Fruit fly (Drosophila melanogaster) whole organism, embryonic: ENCODE results near the gene CG42232.
A peak's percentile ranks its signal among the peaks of the same experiment; 100 is the strongest.

Source experiments
- ATbp ChIP-seq: fragments of 200-800 bp; sonication (Bioruptor generic); optimal IDR thresholded peaks from 2 replicates; lab custom pipeline; 2017; ENCODE audit warnings: missing biosample characterization, mild to moderate bottlenecking, missing genetic modification characterization, missing genetic modification reagents
- Blimp-1 ChIP-seq: fragments of 200-800 bp; sonication (Bioruptor generic); optimal IDR thresholded peaks from 3 replicates; lab custom pipeline; 2018; ENCODE audit warnings: missing biosample characterization, missing genetic modification characterization, mild to moderate bottlenecking, moderate library complexity, missing genetic modification reagents
- CG11093 ChIP-seq: fragments of 200-800 bp; sonication (Bioruptor generic); IDR thresholded peaks from 3 replicates; pipeline ENCODE4 v1.3.6; 2022; ENCODE audit warnings: missing biosample characterization, missing genetic modification characterization
- CG11723 ChIP-seq: fragments of 200-800 bp; sonication (Bioruptor generic); optimal IDR thresholded peaks from 2 replicates; lab custom pipeline; 2017; ENCODE audit warnings: missing biosample characterization, mild to moderate bottlenecking, missing genetic modification characterization
- CG12659 ChIP-seq: fragments of 200-800 bp; sonication (Bioruptor generic); optimal IDR thresholded peaks from 3 replicates; lab custom pipeline; 2017; ENCODE audit warnings: mild to moderate bottlenecking, missing biosample characterization, missing genetic modification reagents, missing genetic modification characterization
- CG1529 ChIP-seq: fragments of 200-800 bp; sonication (Bioruptor generic); optimal IDR thresholded peaks from 3 replicates; lab custom pipeline; 2018; ENCODE audit warnings: missing biosample characterization, missing genetic modification characterization
- CG1792 ChIP-seq: fragments of 200-800 bp; sonication (Bioruptor generic); optimal IDR thresholded peaks from 2 replicates; lab custom pipeline; 2016; ENCODE audit warnings: missing biosample characterization, missing genetic modification characterization
- CG18262 ChIP-seq: fragments of 200-800 bp; optimal IDR thresholded peaks from 3 replicates; lab custom pipeline; 2019; ENCODE audit warnings: missing biosample characterization, mild to moderate bottlenecking, missing genetic modification characterization, moderate library complexity
- CG2199 ChIP-seq: fragments of 200-800 bp; sonication (Bioruptor generic); IDR thresholded peaks from 3 replicates; pipeline ENCODE4 v1.3.6; 2022; ENCODE audit warnings: missing biosample characterization, missing genetic modification characterization
- CG30431 ChIP-seq: fragments of 200-800 bp; sonication (Bioruptor generic); optimal IDR thresholded peaks from 2 replicates; lab custom pipeline; 2017; ENCODE audit warnings: missing biosample characterization, missing genetic modification characterization
- CG34376 ChIP-seq: fragments of 200-800 bp; sonication (Bioruptor generic); optimal IDR thresholded peaks from 2 replicates; lab custom pipeline; 2018; ENCODE audit warnings: missing biosample characterization, mild to moderate bottlenecking, missing genetic modification characterization
- Dfd ChIP-seq, 2 experiments: fragments of >200 bp; optimal IDR thresholded peaks; 2 replicates each; lab custom pipeline; 2017; ENCODE audit warnings: missing biosample characterization in 2 of 2, missing genetic modification characterization in 2 of 2
- GATAe ChIP-seq: fragments of 200-800 bp; sonication (Bioruptor generic); conservative IDR thresholded peaks from 2 replicates; pipeline ENCODE4 v1.3.6; 2022; ENCODE audit warnings: missing biosample characterization, missing genetic modification characterization
- Hr78 ChIP-seq, 2 experiments: fragments of 200-800 bp in 1 of 2; fragments of >200 bp in 1 of 2; sonication (Bioruptor generic) in 1 of 2; optimal IDR thresholded peaks; 2 replicates each; lab custom pipeline; 2017 to 2019; ENCODE audit warnings: missing biosample characterization in 2 of 2, missing genetic modification characterization in 2 of 2, mild to moderate bottlenecking in 1 of 2, moderate library complexity in 1 of 2
- Lpt ChIP-seq: fragments of >200 bp; optimal IDR thresholded peaks from 2 replicates; lab custom pipeline; 2018; ENCODE audit warnings: missing biosample characterization, missing genetic modification characterization
- Med ChIP-seq: fragments of 200-800 bp; sonication (Bioruptor generic); peaks from one replicate; lab custom pipeline; 2016; ENCODE audit warnings: missing biosample characterization, missing genetic modification characterization, mild to moderate bottlenecking, inconsistent platforms, moderate library complexity
- Pdp1 ChIP-seq, 2 experiments: fragments of 200-800 bp; sonication (Bioruptor generic); optimal IDR thresholded peaks; 3 replicates each; lab custom pipeline; 2016; ENCODE audit warnings: missing biosample characterization in 2 of 2, missing genetic modification characterization in 2 of 2, mild to moderate bottlenecking in 1 of 2, moderate library complexity in 1 of 2
- Sox102F ChIP-seq: fragments of 200-800 bp; sonication (Bioruptor generic); optimal IDR thresholded peaks from 2 replicates; lab custom pipeline; 2018; ENCODE audit warnings: missing biosample characterization, mild to moderate bottlenecking, missing genetic modification characterization, moderate library complexity
- Vsx1 ChIP-seq: fragments of 200-800 bp; sonication (Bioruptor generic); optimal IDR thresholded peaks from 2 replicates; lab custom pipeline; 2017; ENCODE audit warnings: missing biosample characterization, mild to moderate bottlenecking, missing genetic modification characterization, missing genetic modification reagents
- chinmo ChIP-seq: fragments of 200-800 bp; sonication (Bioruptor generic); IDR thresholded peaks from 4 replicates; pipeline ENCODE4 v1.3.6; 2022; ENCODE audit warnings: missing biosample characterization, missing genetic modification characterization; ENCODE audit not compliant: partially characterized antibody
- crol ChIP-seq: fragments of 200-800 bp; sonication (Bioruptor generic); IDR thresholded peaks from 2 replicates; pipeline ENCODE4 v1.3.6; 2022; ENCODE audit warnings: missing biosample characterization, missing genetic modification characterization
- dmrt11E ChIP-seq: fragments of 200-800 bp; sonication (Bioruptor generic); optimal IDR thresholded peaks from 3 replicates; lab custom pipeline; 2018; ENCODE audit warnings: missing biosample characterization, mild to moderate bottlenecking, missing genetic modification characterization, moderate library complexity
- eve ChIP-seq, 2 experiments: fragments of >200 bp; optimal IDR thresholded peaks; 2 replicates each; lab custom pipeline; 2017; ENCODE audit warnings: missing biosample characterization in 2 of 2, missing genetic modification characterization in 2 of 2
- exex ChIP-seq: fragments of 200-800 bp; sonication (Bioruptor generic); optimal IDR thresholded peaks from 4 replicates; lab custom pipeline; 2018; ENCODE audit warnings: missing biosample characterization, mild to moderate bottlenecking, missing genetic modification characterization, moderate library complexity
- ftz-f1 ChIP-seq: fragments of 200-800 bp; sonication (Bioruptor generic); optimal IDR thresholded peaks from 2 replicates; lab custom pipeline; 2016; ENCODE audit warnings: missing biosample characterization, missing genetic modification characterization
- grn ChIP-seq: fragments of 200-800 bp; sonication (Bioruptor generic); optimal IDR thresholded peaks from 3 replicates; lab custom pipeline; 2017; ENCODE audit warnings: missing biosample characterization, missing genetic modification characterization
- lab ChIP-seq: fragments of 200-800 bp; sonication (Bioruptor generic); optimal IDR thresholded peaks from 3 replicates; lab custom pipeline; 2017; ENCODE audit warnings: missing biosample characterization, missing genetic modification characterization, mild to moderate bottlenecking, moderate library complexity, missing genetic modification reagents
- lmd ChIP-seq: fragments of 200-800 bp; sonication (Bioruptor generic); IDR thresholded peaks from 2 replicates; pipeline ENCODE4 v1.3.6; 2022; ENCODE audit warnings: missing biosample characterization, missing genetic modification characterization
- mirr ChIP-seq: fragments of 200-800 bp; sonication (Bioruptor generic); optimal IDR thresholded peaks from 3 replicates; lab custom pipeline; 2018; ENCODE audit warnings: missing biosample characterization, mild to moderate bottlenecking, missing genetic modification characterization
- prd ChIP-seq, 3 experiments: fragments of >200 bp in 2 of 3; fragments of 200-800 bp in 1 of 3; sonication (Bioruptor generic) in 1 of 3; optimal IDR thresholded peaks in 2 of 3; IDR thresholded peaks in 1 of 3; 2 replicates in 2 of 3; 3 replicates in 1 of 3; pipeline versions ENCODE4 v1.3.6 to Lab custom; 2017 to 2022; ENCODE audit warnings: missing biosample characterization in 1 of 3, missing genetic modification characterization in 1 of 3
- pum ChIP-seq: fragments of 200-800 bp; sonication (Bioruptor generic); optimal IDR thresholded peaks from 2 replicates; lab custom pipeline; 2016; ENCODE audit warnings: missing biosample characterization, missing genetic modification characterization
- sens ChIP-seq: fragments of 200-800 bp; sonication (Bioruptor generic); peaks from one replicate; lab custom pipeline; 2016; ENCODE audit warnings: missing biosample characterization, missing genetic modification characterization
- sug ChIP-seq: fragments of 200-800 bp; optimal IDR thresholded peaks from 2 replicates; lab custom pipeline; 2019; ENCODE audit warnings: missing biosample characterization, mild to moderate bottlenecking, missing genetic modification characterization, moderate library complexity
- wek ChIP-seq: fragments of 200-800 bp; sonication (Bioruptor generic); optimal IDR thresholded peaks from 3 replicates; lab custom pipeline; 2018; ENCODE audit warnings: missing biosample characterization, mild to moderate bottlenecking, missing genetic modification characterization, moderate library complexity

CG42232 gene

dm6 chr3R:16448378-16449134 lies 20.9 kb downstream of the CG42232 start (continued):
- TF ChIP-seq ATbp (GFP tag; lab: Kevin White, UChicago): peak; percentile 79
- TF ChIP-seq sug (tag; lab: Kevin White, UChicago): peak; percentile 7
- no peak for TF ChIP-seq CG11723 (GFP tag; lab: Kevin White, UChicago)
- peak; percentile 65 for TF ChIP-seq Vsx1
- no peak for TF ChIP-seq prd (optimal IDR thresholded peaks at IDR 0.05; lab: Kevin White, UChicago)
- peak; percentile 83 for TF ChIP-seq prd (GFP tag; IDR thresholded peaks at IDR 0.05; lab: Robert Waterston, UW)
- TF ChIP-seq CG11093 (GFP tag; lab: Robert Waterston, UW): peak; percentile 30
- no peak for TF ChIP-seq Dfd (GFP tag; optimal IDR thresholded peaks at IDR 0.05; lab: Kevin White, UChicago)
- TF ChIP-seq pum (GFP tag; lab: Kevin White, UChicago): peak; percentile 25
- peak; percentile 23 for TF ChIP-seq CG1529 (GFP tag; lab: Kevin White, UChicago)
- peak; percentile 81 for TF ChIP-seq dmrt11E (tag; lab: Kevin White, UChicago)
- TF ChIP-seq Blimp-1: peak; percentile 75
- peak; percentile 75 for TF ChIP-seq wek
- TF ChIP-seq Lpt (GFP tag; lab: Kevin White, UChicago): no peak
- peak; percentile 51 for TF ChIP-seq CG12659 (GFP tag; lab: Kevin White, UChicago)
- TF ChIP-seq CG30431 (GFP tag; lab: Kevin White, UChicago): peak; percentile 72

- TF ChIP-seq Sox102F (GFP tag; lab: Kevin White, UChicago): no peak
- TF ChIP-seq GATAe: peak; percentile 74
- no peak for TF ChIP-seq CG1792
- TF ChIP-seq sug (tag; lab: Kevin White, UChicago): peak; percentile 51
- peak; percentile 20; the same call in 1 of the 2 replicates for TF ChIP-seq crol (GFP tag; lab: Robert Waterston, UW)
- TF ChIP-seq CG12659 (GFP tag; lab: Kevin White, UChicago): no peak
- TF ChIP-seq Pdp1 (GFP tag; optimal IDR thresholded peaks at IDR 0.05; lab: Kevin White, UChicago): peak in 1 of 2 experiments; percentile 51
- peak; percentile 73 for TF ChIP-seq sens (GFP tag; lab: Kevin White, UChicago)
- TF ChIP-seq exex (tag; lab: Kevin White, UChicago): peak; percentile 75
- TF ChIP-seq CG34376 (GFP tag; lab: Kevin White, UChicago): peak; percentile 10
- TF ChIP-seq Hr78 (GFP tag; optimal IDR thresholded peaks at IDR 0.05; lab: Kevin White, UChicago): peak in 1 of 2 experiments; percentile 47
- TF ChIP-seq Med: peak; percentile 55
- peak; percentile 16 for TF ChIP-seq ftz-f1
- peak; percentile 19 for TF ChIP-seq lab (GFP tag; lab: Kevin White, UChicago)
- TF ChIP-seq lmd (GFP tag; lab: Robert Waterston, UW): no peak
- TF ChIP-seq eve (GFP tag; optimal IDR thresholded peaks at IDR 0.05; lab: Kevin White, UChicago): no peak
- peak; percentile 35 for TF ChIP-seq mirr (GFP tag; lab: Kevin White, UChicago)
- TF ChIP-seq CG2199 (GFP tag; lab: Robert Waterston, UW): 0 out of 3 replicates have a peak, but pooled peaks have one; percentile 20
- TF ChIP-seq chinmo (GFP tag; lab: Robert Waterston, UW): 0 out of 4 replicates have a peak, but pooled peaks have one; percentile 69
- no peak for TF ChIP-seq CG18262 (tag; lab: Kevin White, UChicago)
- peak; percentile 74 for TF ChIP-seq grn (GFP tag; lab: Kevin White, UChicago)
Observed at dm6 chr3R:16447448-16448045, 21.9 kb downstream of the CG42232 start.
